Fruit fly (Drosophila melanogaster) whole organism, wandering third instar larva: ENCODE data around the gene Gfat2.
A peak's percentile ranks its signal among the peaks of the same experiment; 100 is the strongest.

ENCODE experiments used
- Abd-B ChIP-seq: fragments of >200 bp; optimal IDR thresholded peaks from 2 replicates; lab custom pipeline; 2017; ENCODE audit warnings: missing biosample characterization, missing genetic modification characterization
- CG32264 ChIP-seq: fragments of 200-800 bp; sonication (Bioruptor generic); optimal IDR thresholded peaks from 2 replicates; lab custom pipeline; 2016; ENCODE audit warnings: missing biosample characterization, missing genetic modification characterization
- CG9705 ChIP-seq: fragments of 200-800 bp; sonication (Bioruptor generic); optimal IDR thresholded peaks from 2 replicates; lab custom pipeline; 2018; ENCODE audit warnings: missing biosample characterization, mild to moderate bottlenecking, missing genetic modification characterization
- CrebA ChIP-seq: fragments of 200-800 bp; sonication (Bioruptor generic); optimal IDR thresholded peaks from 2 replicates; lab custom pipeline; 2016; ENCODE audit warnings: missing biosample characterization, mild to moderate bottlenecking, missing genetic modification characterization, borderline replicate concordance
- Dfd ChIP-seq: fragments of >200 bp; optimal IDR thresholded peaks from 2 replicates; lab custom pipeline; 2017; ENCODE audit warnings: missing biosample characterization, missing genetic modification characterization
- Dif ChIP-seq: fragments of 200-275, 200-300 bp; sonication (Bioruptor generic); optimal IDR thresholded peaks from 2 replicates; lab custom pipeline; 2018; ENCODE audit warnings: missing biosample characterization, missing genetic modification characterization; ENCODE audit not compliant: partially characterized antibody
- GATAd ChIP-seq: sonication (Bioruptor generic); optimal IDR thresholded peaks from 2 replicates; lab custom pipeline; 2016; ENCODE audit warnings: missing biosample characterization, missing genetic modification characterization
- HLH106 ChIP-seq: fragments of 200-800 bp; optimal IDR thresholded peaks from 3 replicates; lab custom pipeline; 2019; ENCODE audit warnings: missing biosample characterization, mild to moderate bottlenecking, missing genetic modification characterization, moderate library complexity
- Hnf4 ChIP-seq: fragments of 200-800 bp; sonication (Bioruptor generic); optimal IDR thresholded peaks from 2 replicates; lab custom pipeline; 2016; ENCODE audit warnings: missing biosample characterization, mild to moderate bottlenecking, missing genetic modification characterization
- Hr78 ChIP-seq: fragments of >200 bp; optimal IDR thresholded peaks from 2 replicates; lab custom pipeline; 2017; ENCODE audit warnings: missing biosample characterization, missing genetic modification characterization
- Hr83 ChIP-seq: fragments of 200-300 bp; sonication (Bioruptor generic); optimal IDR thresholded peaks from 2 replicates; lab custom pipeline; 2016; ENCODE audit warnings: missing biosample characterization, mild to moderate bottlenecking, missing genetic modification characterization, moderate library complexity; ENCODE audit not compliant: poor library complexity, severe bottlenecking
- Jra ChIP-seq: sonication (Bioruptor generic); optimal IDR thresholded peaks from 2 replicates; lab custom pipeline; 2016; ENCODE audit warnings: missing biosample characterization, missing genetic modification characterization
- Mio ChIP-seq: sonication (Bioruptor generic); optimal IDR thresholded peaks from 2 replicates; lab custom pipeline; 2016; ENCODE audit warnings: missing biosample characterization, missing genetic modification characterization
- N ChIP-seq: fragments of >200 bp; optimal IDR thresholded peaks from 2 replicates; lab custom pipeline; 2018; ENCODE audit warnings: missing biosample characterization, missing external identifiers, missing genetic modification characterization
- OdsH ChIP-seq: fragments of 200-800 bp; sonication (Bioruptor generic); optimal IDR thresholded peaks from 2 replicates; lab custom pipeline; 2016; ENCODE audit warnings: missing biosample characterization, mild to moderate bottlenecking, missing genetic modification characterization
- Rel ChIP-seq, 2 experiments: fragments of 200-800 bp; sonication (Bioruptor generic) in 1 of 2; optimal IDR thresholded peaks; 2 replicates in 1 of 2; 3 replicates in 1 of 2; lab custom pipeline; 2016 to 2019; ENCODE audit warnings: mild to moderate bottlenecking in 2 of 2, missing biosample characterization in 2 of 2, missing genetic modification characterization in 2 of 2, moderate library complexity in 1 of 2
- Sp1 ChIP-seq: fragments of 200-800 bp; sonication (Bioruptor generic); optimal IDR thresholded peaks from 3 replicates; lab custom pipeline; 2019; ENCODE audit warnings: missing biosample characterization, mild to moderate bottlenecking, missing genetic modification characterization, moderate library complexity
- Vsx2 ChIP-seq: fragments of 200-300, 225-300 bp; sonication (Bioruptor generic); optimal IDR thresholded peaks from 2 replicates; lab custom pipeline; 2018; ENCODE audit warnings: missing biosample characterization, missing genetic modification characterization; ENCODE audit not compliant: partially characterized antibody
- br ChIP-seq: fragments of 200-800 bp; sonication (Bioruptor generic); optimal IDR thresholded peaks from 2 replicates; lab custom pipeline; 2016; ENCODE audit warnings: missing biosample characterization, missing genetic modification characterization
- brk ChIP-seq: fragments of 200-800 bp; sonication (Bioruptor generic); optimal IDR thresholded peaks from 2 replicates; lab custom pipeline; 2016; ENCODE audit warnings: missing biosample characterization, mild to moderate bottlenecking, missing genetic modification characterization
- dl ChIP-seq, 2 experiments: fragments of 175-275, 200-275 bp in 1 of 2; fragments of 200-275 bp in 1 of 2; sonication (Bioruptor generic); optimal IDR thresholded peaks; lab custom pipeline; 2018; ENCODE audit warnings: mild to moderate bottlenecking in 2 of 2, missing biosample characterization in 2 of 2, missing genetic modification characterization in 2 of 2, moderate library complexity in 2 of 2; ENCODE audit not compliant: partially characterized antibody in 2 of 2, insufficient read depth in 1 of 2
- dmrt93B ChIP-seq: fragments of 200-800 bp; sonication (Bioruptor generic); optimal IDR thresholded peaks from 2 replicates; lab custom pipeline; 2018; ENCODE audit warnings: missing biosample characterization, mild to moderate bottlenecking, missing genetic modification characterization
- ey ChIP-seq: fragments of 200-800 bp; sonication (Bioruptor generic); optimal IDR thresholded peaks from 2 replicates; lab custom pipeline; 2016; ENCODE audit warnings: missing biosample characterization, missing genetic modification characterization
- foxo ChIP-seq, 2 experiments: fragments of 200-800 bp; sonication (Bioruptor generic); optimal IDR thresholded peaks; 2 replicates in 1 of 2; 3 replicates in 1 of 2; lab custom pipeline; 2016 to 2017; ENCODE audit warnings: missing biosample characterization in 2 of 2, missing genetic modification characterization in 2 of 2
- fru ChIP-seq: fragments of 200-800 bp; sonication (Bioruptor generic); optimal IDR thresholded peaks from 3 replicates; lab custom pipeline; 2016; ENCODE audit warnings: missing biosample characterization, mild to moderate bottlenecking, missing genetic modification characterization
- h ChIP-seq: fragments of 200-800 bp; sonication (Bioruptor generic); optimal IDR thresholded peaks from 3 replicates; lab custom pipeline; 2016; ENCODE audit warnings: missing biosample characterization, mild to moderate bottlenecking, missing genetic modification characterization
- jim ChIP-seq: fragments of 175-275, 200-325 bp; sonication (Bioruptor generic); optimal IDR thresholded peaks from 2 replicates; lab custom pipeline; 2016; ENCODE audit warnings: missing biosample characterization, mild to moderate bottlenecking, missing genetic modification characterization
- lola ChIP-seq: fragments of >200 bp; optimal IDR thresholded peaks from 2 replicates; lab custom pipeline; 2017; ENCODE audit warnings: missing biosample characterization, missing genetic modification characterization
- pan ChIP-seq: fragments of >200 bp; optimal IDR thresholded peaks from 2 replicates; lab custom pipeline; 2017
- psq ChIP-seq: fragments of 200-800 bp; sonication (Bioruptor generic); optimal IDR thresholded peaks from 3 replicates; lab custom pipeline; 2017; ENCODE audit warnings: missing biosample characterization, mild to moderate bottlenecking, missing genetic modification characterization, moderate library complexity
- rgr ChIP-seq: fragments of 200-800 bp; sonication (Bioruptor generic); optimal IDR thresholded peaks from 3 replicates; lab custom pipeline; 2016; ENCODE audit warnings: missing biosample characterization, mild to moderate bottlenecking, missing genetic modification characterization
- sage ChIP-seq: fragments of 200-800 bp; sonication (Bioruptor generic); optimal IDR thresholded peaks from 2 replicates; lab custom pipeline; 2016; ENCODE audit warnings: missing biosample characterization, mild to moderate bottlenecking, missing genetic modification characterization
- sv ChIP-seq: fragments of 200-800 bp; sonication (Bioruptor generic); optimal IDR thresholded peaks from 3 replicates; lab custom pipeline; 2016; ENCODE audit warnings: missing biosample characterization, missing genetic modification characterization
- tai ChIP-seq: sonication (Bioruptor generic); optimal IDR thresholded peaks from 2 replicates; lab custom pipeline; 2016; ENCODE audit warnings: missing biosample characterization, missing genetic modification characterization
- usp ChIP-seq: fragments of >200 bp; optimal IDR thresholded peaks from 2 replicates; lab custom pipeline; 2017; ENCODE audit warnings: missing biosample characterization, missing genetic modification characterization
- woc ChIP-seq: sonication (Bioruptor generic); optimal IDR thresholded peaks from 2 replicates; lab custom pipeline; 2016; ENCODE audit warnings: missing biosample characterization, mild to moderate bottlenecking, missing genetic modification characterization

Gfat2 gene

DNA sequence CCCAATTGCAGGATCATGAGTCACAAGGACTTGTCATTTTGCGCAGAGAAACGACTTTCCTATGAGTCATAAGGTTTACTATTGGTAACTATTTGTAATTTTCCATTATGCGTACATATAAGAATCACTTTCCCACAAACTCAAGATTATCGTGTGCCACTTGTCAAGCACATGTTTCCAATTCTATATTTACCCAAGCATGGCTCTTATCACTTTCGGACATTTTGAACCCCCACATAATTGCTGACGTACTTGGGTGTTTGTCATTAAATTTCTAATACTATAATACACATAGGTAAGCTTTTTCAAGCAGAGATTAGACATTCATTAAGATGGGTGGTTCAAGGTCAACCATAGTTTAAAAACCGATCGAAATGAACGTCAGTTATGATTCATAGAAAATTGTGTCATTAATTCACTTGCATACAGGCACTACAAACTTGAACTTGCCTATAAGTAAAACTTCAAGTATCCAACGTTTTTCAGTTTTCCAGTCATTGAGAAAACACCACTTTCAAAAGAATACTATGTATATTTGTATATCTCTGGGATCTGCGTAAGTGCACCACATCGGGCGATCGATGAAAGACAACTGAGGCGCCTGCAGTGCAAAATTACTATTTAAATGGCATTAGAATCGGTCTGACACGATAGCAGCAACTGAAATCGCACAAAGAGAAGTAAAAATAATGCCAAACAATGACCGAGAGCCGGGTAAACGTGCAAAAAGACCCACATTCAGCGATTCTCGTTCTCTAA, 11.7 kb downstream of the Gfat2 start:
- TF ChIP-seq woc (GFP tag; lab: Kevin White, UChicago) (no peak), Abd-B (GFP tag; lab: Kevin White, UChicago) (no peak), sage (GFP tag; lab: Kevin White, UChicago) (no peak), Dfd (GFP tag; lab: Kevin White, UChicago) (no peak), fru (no peak), Mio (no peak), dl (GFP tag; optimal IDR thresholded peaks at IDR 0.05; lab: Kevin White, UChicago; ENCODE audit: insufficient read depth in 1 of 2, partially characterized antibody in 2 of 2) (no peak), Hr83 (GFP tag; lab: Kevin White, UChicago) (no peak), Vsx2 (GFP tag; lab: Kevin White, UChicago) (no peak), psq (GFP tag; lab: Kevin White, UChicago) (no peak), tai (GFP tag; lab: Kevin White, UChicago) (no peak)
- TF ChIP-seq, all 38 proteins: peak for 0

DNA sequence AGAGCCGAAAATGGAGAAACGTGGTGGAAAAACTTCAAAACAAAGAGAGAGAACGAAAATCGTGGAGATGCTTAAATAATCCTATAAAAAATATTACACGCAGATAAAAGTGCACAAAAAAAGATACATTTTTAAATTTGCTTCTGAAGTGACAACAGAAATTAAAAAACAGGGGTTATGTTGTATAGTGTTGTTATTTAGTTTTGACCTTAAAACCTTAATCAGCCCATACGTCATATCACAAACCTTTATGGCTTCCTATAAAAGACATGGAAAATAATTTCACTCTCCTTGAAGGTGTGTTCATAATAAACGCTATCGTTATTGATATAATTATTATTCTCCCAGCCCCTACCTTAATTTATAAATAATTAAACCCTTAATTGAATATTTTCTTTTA, 12.4 kb downstream of the Gfat2 start:
- TF ChIP-seq Hr83 (GFP tag; lab: Kevin White, UChicago), result no peak
- no peak for TF ChIP-seq dl (GFP tag; optimal IDR thresholded peaks at IDR 0.05; lab: Kevin White, UChicago; ENCODE audit: insufficient read depth in 1 of 2, partially characterized antibody in 2 of 2)
- TF ChIP-seq OdsH (GFP tag; lab: Kevin White, UChicago), result peak; percentile 16
- peak; percentile 14 for TF ChIP-seq Jra (GFP tag; lab: Kevin White, UChicago)
- no peak for TF ChIP-seq lola
- TF ChIP-seq foxo (GFP tag; optimal IDR thresholded peaks at IDR 0.05; lab: Kevin White, UChicago), result peak in 1 of 2 experiments; percentile 12
- no peak for TF ChIP-seq sage (GFP tag; lab: Kevin White, UChicago)
- TF ChIP-seq rgr (GFP tag; lab: Kevin White, UChicago), result peak; percentile 23
- TF ChIP-seq jim (GFP tag; lab: Kevin White, UChicago), result no peak
- no peak for TF ChIP-seq CG32264
- TF ChIP-seq woc (GFP tag; lab: Kevin White, UChicago), result no peak
- TF ChIP-seq tai (GFP tag; lab: Kevin White, UChicago), result no peak
- TF ChIP-seq Dif (GFP tag; lab: Kevin White, UChicago), result no peak
- no peak for TF ChIP-seq fru
- peak; percentile 18 for TF ChIP-seq sv
- no peak for TF ChIP-seq Hr78 (GFP tag; lab: Kevin White, UChicago)
- no peak for TF ChIP-seq psq (GFP tag; lab: Kevin White, UChicago)
- TF ChIP-seq CG9705 (GFP tag; lab: Kevin White, UChicago), result no peak
- TF ChIP-seq, all 38 proteins: peak for 5

DNA sequence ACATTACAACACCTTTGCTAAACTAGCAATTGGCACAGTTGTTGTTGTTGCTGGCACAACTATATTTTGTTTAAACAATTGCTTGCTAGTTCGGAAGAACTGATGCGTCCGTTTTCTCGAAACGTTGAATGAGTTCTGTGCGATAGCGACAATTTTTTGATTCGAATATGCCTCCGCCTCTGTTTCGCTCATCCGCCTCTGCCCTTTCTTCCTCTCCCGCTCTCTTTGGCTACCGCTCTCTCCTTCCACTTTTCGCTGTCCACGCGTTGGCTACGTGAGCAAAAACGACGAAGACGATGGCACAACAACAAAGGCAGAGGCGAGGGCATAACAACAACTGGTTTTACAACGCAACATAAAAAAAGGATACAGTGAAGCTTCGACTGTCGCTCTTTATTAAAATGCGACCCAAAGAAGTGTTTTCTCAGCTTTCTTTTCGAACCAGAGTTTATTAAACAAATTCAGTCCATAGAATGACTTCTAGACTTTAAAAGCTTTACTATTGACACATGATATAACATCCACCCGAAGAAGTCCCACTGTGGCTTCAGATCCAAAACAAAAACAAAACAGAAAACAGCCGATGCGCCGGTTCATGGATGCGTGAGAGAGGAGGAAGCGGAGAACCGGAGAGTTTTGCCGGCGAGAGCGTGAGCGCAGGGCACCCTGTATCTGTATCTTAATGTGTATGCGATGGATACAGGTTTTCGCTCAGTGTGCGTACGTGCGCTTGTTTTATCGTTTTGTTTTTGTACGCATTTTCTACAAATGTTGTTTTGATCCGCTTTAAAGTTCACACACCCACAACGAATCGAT, 13.2 kb downstream of the Gfat2 start:
- TF ChIP-seq ey (GFP tag; lab: Kevin White, UChicago) (peak; percentile 100), Dif (GFP tag; lab: Kevin White, UChicago) (peak; percentile 93), dmrt93B (GFP tag; lab: Kevin White, UChicago) (peak; percentile 99), Abd-B (GFP tag; lab: Kevin White, UChicago) (no peak), Jra (GFP tag; lab: Kevin White, UChicago) (peak; percentile 99), sv (peak; percentile 99), h (peak; percentile 100), CG32264 (peak; percentile 99), HLH106 (tag; lab: Kevin White, UChicago) (peak; percentile 99), Sp1 (GFP tag; lab: Kevin White, UChicago) (peak; percentile 100), CrebA (GFP tag; lab: Kevin White, UChicago) (peak; percentile 98), OdsH (GFP tag; lab: Kevin White, UChicago) (peak; percentile 100), pan (no peak), woc (GFP tag; lab: Kevin White, UChicago) (peak; percentile 100), dl (GFP tag; optimal IDR thresholded peaks at IDR 0.05; lab: Kevin White, UChicago; ENCODE audit: insufficient read depth in 1 of 2, partially characterized antibody in 2 of 2) (peak; percentile 84 to 90), Mio (peak; percentile 98), tai (GFP tag; lab: Kevin White, UChicago) (peak; percentile 99), fru (peak; percentile 100), Hr78 (GFP tag; lab: Kevin White, UChicago) (no peak), lola (no peak), rgr (GFP tag; lab: Kevin White, UChicago) (peak; percentile 100), brk (GFP tag; lab: Kevin White, UChicago) (peak; percentile 98), foxo (GFP tag; optimal IDR thresholded peaks at IDR 0.05; lab: Kevin White, UChicago) (peak; percentile 99 to 100), Hnf4 (GFP tag; lab: Kevin White, UChicago) (peak; percentile 100), psq (GFP tag; lab: Kevin White, UChicago) (peak; percentile 100), br (GFP tag; lab: Kevin White, UChicago) (peak; percentile 100), sage (GFP tag; lab: Kevin White, UChicago) (peak; percentile 99), Hr83 (GFP tag; lab: Kevin White, UChicago) (peak; percentile 94), GATAd (GFP tag; lab: Kevin White, UChicago) (peak; percentile 96), CG9705 (GFP tag; lab: Kevin White, UChicago) (peak; percentile 99), Vsx2 (GFP tag; lab: Kevin White, UChicago) (peak; percentile 51), usp (GFP tag; lab: Kevin White, UChicago) (no peak), N (GFP tag; lab: Kevin White, UChicago) (no peak), jim (GFP tag; lab: Kevin White, UChicago) (peak; percentile 93), Rel (GFP tag; optimal IDR thresholded peaks at IDR 0.05; lab: Kevin White, UChicago) (peak; percentile 100), Rel (tag; optimal IDR thresholded peaks at IDR 0.05; lab: Kevin White, UChicago) (peak; percentile 94)
